Worm (Caenorhabditis elegans) whole organism, L3 larva: Measurements from ENCODE around the gene rha-1.

Experiments
- R02D3.7 ChIP-seq: fragments of 150-350 bp; optimal IDR thresholded peaks from 2 replicates; lab custom pipeline; 2014; ENCODE audit warnings: missing biosample characterization, missing genetic modification characterization
- aly-2 ChIP-seq: fragments of 150-350 bp; optimal IDR thresholded peaks from 2 replicates; lab custom pipeline; 2014; ENCODE audit warnings: missing biosample characterization, missing genetic modification characterization
- ama-1 ChIP-seq: fragments of 150-350 bp; optimal IDR thresholded peaks from 2 replicates; lab custom pipeline; 2018
- ceh-16 ChIP-seq: sonication (generic microtip); optimal IDR thresholded peaks from 2 replicates; lab custom pipeline; 2017; ENCODE audit warnings: missing biosample characterization, missing genetic modification characterization
- ceh-28 ChIP-seq: fragments of 150-350 bp; optimal IDR thresholded peaks from 2 replicates; lab custom pipeline; 2014; ENCODE audit warnings: missing biosample characterization, missing genetic modification reagents, missing genetic modification characterization
- ceh-82 ChIP-seq: fragments of 150-350 bp; optimal IDR thresholded peaks from 2 replicates; lab custom pipeline; 2014; ENCODE audit warnings: missing biosample characterization, missing genetic modification characterization
- egl-5 ChIP-seq: fragments of 150-350 bp; optimal IDR thresholded peaks from 2 replicates; lab custom pipeline; 2017; ENCODE audit warnings: missing biosample characterization, missing genetic modification reagents, missing genetic modification characterization, inconsistent platforms
- elt-1 ChIP-seq: fragments of 150-350 bp; optimal IDR thresholded peaks from 2 replicates; lab custom pipeline; 2014; ENCODE audit warnings: missing biosample characterization, missing genetic modification characterization
- elt-2 ChIP-seq: sonication (generic microtip); optimal IDR thresholded peaks from 2 replicates; lab custom pipeline; 2016; ENCODE audit warnings: missing genetic modification reagents, mild to moderate bottlenecking, missing genetic modification characterization, missing compliant biosample characterization
- elt-3 ChIP-seq, 3 experiments: fragments of 150-350 bp in 1 of 3; sonication (generic microtip) in 2 of 3; optimal IDR thresholded peaks; 2 replicates in 2 of 3; 4 replicates in 1 of 3; lab custom pipeline; 2014 to 2017; ENCODE audit warnings: missing biosample characterization in 3 of 3, missing genetic modification characterization in 3 of 3
- eor-1 ChIP-seq, 2 experiments: fragments of 150-350 bp; optimal IDR thresholded peaks; 2 replicates each; lab custom pipeline; 2014 to 2018; ENCODE audit warnings: missing biosample characterization in 2 of 2, missing genetic modification characterization in 2 of 2
- fkh-10 ChIP-seq: sonication (generic microtip); optimal IDR thresholded peaks from 2 replicates; lab custom pipeline; 2017; ENCODE audit warnings: missing biosample characterization, missing genetic modification reagents, missing genetic modification characterization
- fkh-2 ChIP-seq: fragments of 150-350 bp; optimal IDR thresholded peaks from 2 replicates; lab custom pipeline; 2014; ENCODE audit warnings: missing biosample characterization, missing genetic modification reagents, missing genetic modification characterization
- fos-1 ChIP-seq: fragments of 150-350 bp; optimal IDR thresholded peaks from 2 replicates; lab custom pipeline; 2014; ENCODE audit warnings: missing biosample characterization, missing genetic modification characterization
- hmg-11 ChIP-seq: sonication (generic microtip); optimal IDR thresholded peaks from 2 replicates; lab custom pipeline; 2016; ENCODE audit warnings: missing genetic modification characterization, missing compliant biosample characterization
- jun-1 ChIP-seq: fragments of 150-350 bp; optimal IDR thresholded peaks from 2 replicates; lab custom pipeline; 2014; ENCODE audit warnings: missing biosample characterization, missing genetic modification reagents, missing genetic modification characterization
- lin-15B ChIP-seq: fragments of 150-350 bp; optimal IDR thresholded peaks from 2 replicates; lab custom pipeline; 2014; ENCODE audit warnings: missing biosample characterization, missing genetic modification characterization
- lin-39 ChIP-seq: fragments of 150-350 bp; optimal IDR thresholded peaks from 2 replicates; lab custom pipeline; 2018; ENCODE audit warnings: missing biosample characterization, missing genetic modification reagents, missing genetic modification characterization
- mdl-1 ChIP-seq: fragments of 150-350 bp; optimal IDR thresholded peaks from 2 replicates; lab custom pipeline; 2014; ENCODE audit warnings: missing biosample characterization, missing genetic modification characterization
- mml-1 ChIP-seq: fragments of 150-350 bp; sonication (generic microtip); optimal IDR thresholded peaks from 3 replicates; lab custom pipeline; 2014; ENCODE audit warnings: missing biosample characterization, missing genetic modification characterization
- nfya-1 ChIP-seq: sonication (generic microtip); optimal IDR thresholded peaks from 2 replicates; lab custom pipeline; 2017; ENCODE audit warnings: missing genetic modification characterization, mild to moderate bottlenecking, missing compliant biosample characterization, antibody characterized with exemption, moderate library complexity; ENCODE audit not compliant: insufficient read depth
- nhr-11 ChIP-seq: fragments of 150-350 bp; optimal IDR thresholded peaks from 2 replicates; lab custom pipeline; 2014; ENCODE audit warnings: missing biosample characterization, missing genetic modification characterization
- nhr-23 ChIP-seq: fragments of 150-350 bp; optimal IDR thresholded peaks from 2 replicates; lab custom pipeline; 2014; ENCODE audit warnings: missing biosample characterization, missing genetic modification reagents, missing genetic modification characterization
- nhr-25 ChIP-seq: sonication (generic microtip); optimal IDR thresholded peaks from 2 replicates; lab custom pipeline; 2017; ENCODE audit warnings: missing biosample characterization, missing genetic modification characterization
- nhr-43 ChIP-seq: sonication (generic microtip); optimal IDR thresholded peaks from 2 replicates; lab custom pipeline; 2016; ENCODE audit warnings: mild to moderate bottlenecking, missing genetic modification characterization, missing compliant biosample characterization; ENCODE audit not compliant: poor library complexity, severe bottlenecking
- nhr-67 ChIP-seq: fragments of 150-350 bp; optimal IDR thresholded peaks from 2 replicates; lab custom pipeline; 2014; ENCODE audit warnings: missing biosample characterization, missing genetic modification characterization
- nhr-77 ChIP-seq: fragments of 150-350 bp; optimal IDR thresholded peaks from 2 replicates; lab custom pipeline; 2014; ENCODE audit warnings: missing biosample characterization, missing genetic modification characterization
- pha-4 ChIP-seq: fragments of 150-350 bp; optimal IDR thresholded peaks from 2 replicates; lab custom pipeline; 2014; ENCODE audit warnings: missing biosample characterization, missing genetic modification reagents, missing genetic modification characterization
- pqm-1 ChIP-seq: fragments of 150-350 bp; optimal IDR thresholded peaks from 2 replicates; lab custom pipeline; 2017; ENCODE audit warnings: missing biosample characterization, missing genetic modification characterization, inconsistent platforms
- snpc-4 ChIP-seq: fragments of 150-350 bp; optimal IDR thresholded peaks from 2 replicates; lab custom pipeline; 2014; ENCODE audit warnings: missing biosample characterization, missing genetic modification characterization
- unc-39 ChIP-seq: sonication (generic microtip); optimal IDR thresholded peaks from 4 replicates; lab custom pipeline; 2017; ENCODE audit warnings: missing biosample characterization, missing genetic modification characterization
- zag-1 ChIP-seq: fragments of 150-350 bp; optimal IDR thresholded peaks from 2 replicates; lab custom pipeline; 2014; ENCODE audit warnings: missing biosample characterization, missing genetic modification characterization
- ztf-4 ChIP-seq: fragments of 150-350 bp; optimal IDR thresholded peaks from 2 replicates; lab custom pipeline; 2014; ENCODE audit warnings: missing biosample characterization, missing genetic modification characterization

Gene rha-1

ce11 chrII:8930763-8931162 is 47.3 kb upstream of the rha-1 start, which contains the start of gene enol-1:
enol-1 (plus strand) TSS chrII:8930997.
- TF ChIP-seq nhr-67 (tag; lab: Kevin White, UChicago) (no peak), nhr-77 (tag; lab: Kevin White, UChicago) (no peak), egl-5 (tag; lab: Kevin White, UChicago) (no peak), fkh-10 (GFP tag; lab: Kevin White, UChicago) (no peak), R02D3.7 (tag; lab: Kevin White, UChicago) (no peak), fos-1 (tag; lab: Kevin White, UChicago) (no peak), mdl-1 (tag; lab: Kevin White, UChicago) (no peak), ceh-28 (no peak), elt-2 (tag; lab: Kevin White, UChicago) (no peak), unc-39 (tag; lab: Kevin White, UChicago) (no peak), eor-1 (tag; optimal IDR thresholded peaks at IDR 0.05; lab: Kevin White, UChicago) (no peak), nhr-11 (tag; lab: Kevin White, UChicago) (no peak), elt-3 (tag; optimal IDR thresholded peaks at IDR 0.05; lab: Kevin White, UChicago) (no peak), fkh-2 (tag; lab: Kevin White, UChicago) (no peak), jun-1 (tag; lab: Kevin White, UChicago) (no peak)

- TF ChIP-seq ceh-16 (no peak), ama-1 (lab: Kevin White, UChicago) (peak; percentile 81)
Observed at ce11 chrII:8929771-8930170, 46.3 kb upstream of the rha-1 start, which contains the start of gene mrpl-50. mrpl-50 (plus strand) TSS chrII:8929841.

- TF ChIP-seq hmg-11 = peak; percentile 9
- TF ChIP-seq snpc-4 (tag; lab: Kevin White, UChicago) = peak; percentile 67
- TF ChIP-seq nhr-43 (tag; lab: Kevin White, UChicago) = peak; percentile 50
- peak; percentile 2 for TF ChIP-seq elt-2 (tag; lab: Kevin White, UChicago)
- TF ChIP-seq lin-39 = peak; percentile 40
- TF ChIP-seq lin-15B = peak; percentile 74
- peak; percentile 12 for TF ChIP-seq nhr-23
- TF ChIP-seq pha-4 = peak; percentile 72
- peak; percentile 65 for TF ChIP-seq nfya-1
- TF ChIP-seq elt-1 = no peak
- TF ChIP-seq aly-2 (tag; lab: Kevin White, UChicago) = no peak
- TF ChIP-seq mml-1 (tag; lab: Kevin White, UChicago) = no peak
- TF ChIP-seq nhr-25 (tag; lab: Kevin White, UChicago) = peak; percentile 56
Observed at ce11 chrII:8927253-8927791, 43.9 kb upstream of the rha-1 start, which contains the start of gene cct-2. cct-2 (plus strand) TSS chrII:8927741.

DNA sequence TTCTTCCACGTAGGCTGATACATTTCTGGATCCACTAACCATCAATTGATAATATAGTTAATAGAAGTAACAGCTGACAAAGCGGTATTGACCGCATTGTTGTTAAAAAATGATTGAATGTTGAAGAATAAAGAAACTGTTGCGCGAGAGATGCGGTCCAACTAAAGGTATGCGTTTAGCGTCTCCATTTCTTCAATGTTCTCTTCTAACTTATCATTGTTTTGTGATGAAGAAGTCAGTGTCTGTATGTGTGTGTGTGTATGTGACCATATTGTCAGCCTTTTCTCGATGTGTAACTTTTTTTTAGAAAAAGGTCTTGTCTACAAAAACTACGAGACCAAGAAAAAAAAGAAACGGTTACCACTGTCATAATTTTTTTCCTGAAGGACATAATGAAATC is 43.0 kb upstream of the rha-1 start, which contains the start of gene B0457.2:
TSS of gene B0457.2 (minus strand) at position 101 of the 400 bp plus-strand sequence.
- TF ChIP-seq nhr-25 (tag; lab: Kevin White, UChicago) = peak; percentile 16
- TF ChIP-seq nhr-77 (tag; lab: Kevin White, UChicago) = no peak

- TF ChIP-seq fkh-10 (GFP tag; lab: Kevin White, UChicago) (no peak), elt-2 (tag; lab: Kevin White, UChicago) (peak; percentile 39), zag-1 (no peak), pqm-1 (peak; percentile 62), ztf-4 (tag; lab: Kevin White, UChicago) (no peak)
Observed at ce11 chrII:8923187-8923586, 39.7 kb upstream of the rha-1 start.

- TF ChIP-seq pqm-1 (peak; percentile 70), unc-39 (tag; lab: Kevin White, UChicago) (no peak), hmg-11 (peak; percentile 36), nhr-43 (tag; lab: Kevin White, UChicago) (no peak), nfya-1 (peak; percentile 45), ceh-82 (no peak), lin-39 (peak; percentile 43), elt-2 (tag; lab: Kevin White, UChicago) (peak; percentile 77)
- TF ChIP-seq, all 47 proteins: peak for 5
Observed at ce11 chrII:8922140-8922539, 38.7 kb upstream of the rha-1 start, which contains the start of gene B0457.6. B0457.6 (plus strand) TSS chrII:8922423.
